Worm (Caenorhabditis elegans) whole organism, late embryonic: ENCODE results near the gene eol-1.

ENCODE experiments used
- K02D7.2 ChIP-seq: sonication (generic microtip); optimal IDR thresholded peaks from 2 replicates; lab custom pipeline; 2017; ENCODE audit warnings: mild to moderate bottlenecking, missing genetic modification characterization, missing compliant biosample characterization
- K09A11.1 ChIP-seq: sonication (generic microtip); optimal IDR thresholded peaks from 2 replicates; lab custom pipeline; 2017; ENCODE audit warnings: antibody characterized with exemption, mild to moderate bottlenecking, missing genetic modification characterization, missing compliant biosample characterization; ENCODE audit not compliant: insufficient read depth
- T23F11.4 ChIP-seq: fragments of 200-800 bp; sonication (Bioruptor generic); optimal IDR thresholded peaks from 2 replicates; lab custom pipeline; 2018; ENCODE audit warnings: mild to moderate bottlenecking, missing genetic modification characterization, missing compliant biosample characterization
- ahr-1 ChIP-seq: sonication (generic microtip); optimal IDR thresholded peaks from 2 replicates; lab custom pipeline; 2016; ENCODE audit warnings: missing genetic modification characterization, missing compliant biosample characterization
- ama-1 ChIP-seq: fragments of 150-350 bp; optimal IDR thresholded peaks from 2 replicates; lab custom pipeline; 2014
- ceh-14 ChIP-seq: sonication (generic microtip); optimal IDR thresholded peaks from 2 replicates; lab custom pipeline; 2016; ENCODE audit warnings: missing genotype, missing genetic modification characterization, missing compliant biosample characterization
- ceh-19 ChIP-seq: fragments of 200-800 bp; sonication (Bioruptor generic); optimal IDR thresholded peaks from 2 replicates; lab custom pipeline; 2018; ENCODE audit warnings: mild to moderate bottlenecking, missing genetic modification characterization, missing compliant biosample characterization
- ceh-2 ChIP-seq: sonication (generic microtip); optimal IDR thresholded peaks from 2 replicates; lab custom pipeline; 2016; ENCODE audit warnings: missing genotype, missing genetic modification characterization, missing compliant biosample characterization
- ceh-24 ChIP-seq: sonication (generic microtip); optimal IDR thresholded peaks from 2 replicates; lab custom pipeline; 2016; ENCODE audit warnings: mild to moderate bottlenecking, missing genetic modification characterization, missing compliant biosample characterization
- ceh-34 ChIP-seq: sonication (generic microtip); optimal IDR thresholded peaks from 2 replicates; lab custom pipeline; 2016; ENCODE audit warnings: mild to moderate bottlenecking, missing genetic modification characterization, missing compliant biosample characterization
- che-1 ChIP-seq: sonication (generic microtip); optimal IDR thresholded peaks from 2 replicates; lab custom pipeline; 2016; ENCODE audit warnings: mild to moderate bottlenecking, missing genetic modification characterization, missing compliant biosample characterization
- dve-1 ChIP-seq: sonication (generic microtip); optimal IDR thresholded peaks from 2 replicates; lab custom pipeline; 2017; ENCODE audit warnings: antibody characterized with exemption, mild to moderate bottlenecking, missing genetic modification characterization, missing compliant biosample characterization
- elt-2 ChIP-seq: sonication (generic microtip); optimal IDR thresholded peaks from 2 replicates; lab custom pipeline; 2016; ENCODE audit warnings: missing genetic modification reagents, missing genetic modification characterization, missing compliant biosample characterization
- elt-4 ChIP-seq: sonication (generic microtip); optimal IDR thresholded peaks from 2 replicates; lab custom pipeline; 2016; ENCODE audit warnings: missing genetic modification characterization, missing compliant biosample characterization
- eyg-1 ChIP-seq: sonication (generic microtip); optimal IDR thresholded peaks from 2 replicates; lab custom pipeline; 2016; ENCODE audit warnings: missing genotype, missing genetic modification characterization, missing compliant biosample characterization
- fkh-10 ChIP-seq: fragments of 150-350 bp; optimal IDR thresholded peaks from 2 replicates; lab custom pipeline; 2014; ENCODE audit warnings: missing biosample characterization, missing genetic modification reagents, missing genetic modification characterization
- fkh-6 ChIP-seq: sonication (generic microtip); optimal IDR thresholded peaks from 2 replicates; lab custom pipeline; 2016; ENCODE audit warnings: missing genetic modification characterization, missing compliant biosample characterization
- hlh-30 ChIP-seq: sonication (generic microtip); optimal IDR thresholded peaks from 2 replicates; lab custom pipeline; 2017; ENCODE audit warnings: antibody characterized with exemption, missing genetic modification characterization, missing compliant biosample characterization; ENCODE audit not compliant: insufficient read depth
- hlh-6 ChIP-seq: sonication (generic microtip); optimal IDR thresholded peaks from 2 replicates; lab custom pipeline; 2016; ENCODE audit warnings: missing genotype, missing genetic modification characterization, missing compliant biosample characterization
- lim-6 ChIP-seq: sonication (generic microtip); optimal IDR thresholded peaks from 2 replicates; lab custom pipeline; 2016; ENCODE audit warnings: missing genetic modification characterization, missing compliant biosample characterization
- madf-2 ChIP-seq: sonication (generic microtip); optimal IDR thresholded peaks from 2 replicates; lab custom pipeline; 2017; ENCODE audit warnings: missing genetic modification characterization, missing compliant biosample characterization
- nfya-1 ChIP-seq: sonication (generic microtip); optimal IDR thresholded peaks from 2 replicates; lab custom pipeline; 2017; ENCODE audit warnings: missing genetic modification characterization, mild to moderate bottlenecking, missing compliant biosample characterization, antibody characterized with exemption, moderate library complexity
- nhr-11 ChIP-seq: fragments of 150-350 bp; optimal IDR thresholded peaks from 2 replicates; lab custom pipeline; 2014; ENCODE audit warnings: missing biosample characterization, missing genetic modification characterization
- nhr-232 ChIP-seq: sonication (generic microtip); optimal IDR thresholded peaks from 2 replicates; lab custom pipeline; 2016; ENCODE audit warnings: missing genetic modification characterization, missing compliant biosample characterization
- npax-4 ChIP-seq: sonication (generic microtip); optimal IDR thresholded peaks from 2 replicates; lab custom pipeline; 2016; ENCODE audit warnings: missing genetic modification characterization, missing compliant biosample characterization
- pat-9 ChIP-seq: fragments of 200-800 bp; sonication (Bioruptor generic); optimal IDR thresholded peaks from 2 replicates; lab custom pipeline; 2018; ENCODE audit warnings: mild to moderate bottlenecking, missing genetic modification characterization, moderate library complexity, missing compliant biosample characterization
- pha-2 ChIP-seq: sonication (generic microtip); optimal IDR thresholded peaks from 2 replicates; lab custom pipeline; 2017; ENCODE audit warnings: mild to moderate bottlenecking, missing genetic modification characterization, missing compliant biosample characterization
- pha-4 ChIP-seq: fragments of 150-350 bp; optimal IDR thresholded peaks from 2 replicates; lab custom pipeline; 2018; ENCODE audit warnings: missing biosample characterization, missing genetic modification reagents, missing genetic modification characterization
- pqm-1 ChIP-seq: sonication (generic microtip); optimal IDR thresholded peaks from 2 replicates; lab custom pipeline; 2016; ENCODE audit warnings: missing genetic modification characterization, missing compliant biosample characterization
- ref-2 ChIP-seq: sonication (generic microtip); optimal IDR thresholded peaks from 2 replicates; lab custom pipeline; 2016; ENCODE audit warnings: missing genetic modification characterization, missing compliant biosample characterization
- sdc-2 ChIP-seq: sonication (generic microtip); optimal IDR thresholded peaks from 2 replicates; lab custom pipeline; 2016; ENCODE audit warnings: missing genotype, missing genetic modification characterization, missing compliant biosample characterization
- sox-4 ChIP-seq: sonication (generic microtip); optimal IDR thresholded peaks from 2 replicates; lab custom pipeline; 2017; ENCODE audit warnings: mild to moderate bottlenecking, missing genetic modification characterization, inconsistent platforms, missing compliant biosample characterization
- syd-9 ChIP-seq: sonication (generic microtip); optimal IDR thresholded peaks from 2 replicates; lab custom pipeline; 2016; ENCODE audit warnings: mild to moderate bottlenecking, missing genetic modification characterization, moderate library complexity, missing compliant biosample characterization
- tbx-2 ChIP-seq: sonication (generic microtip); optimal IDR thresholded peaks from 2 replicates; lab custom pipeline; 2016; ENCODE audit warnings: missing genetic modification characterization, missing compliant biosample characterization
- tbx-7 ChIP-seq: sonication (generic microtip); optimal IDR thresholded peaks from 2 replicates; lab custom pipeline; 2016; ENCODE audit warnings: missing genotype, missing genetic modification characterization, missing compliant biosample characterization
- unc-3 ChIP-seq, 2 experiments: fragments of 200-800 bp in 1 of 2; sonication (Bioruptor generic) in 1 of 2; sonication (generic microtip) in 1 of 2; conservative IDR thresholded peaks in 1 of 2; optimal IDR thresholded peaks in 1 of 2; 2 replicates each; pipeline versions ENCODE4 v1.3.6 to Lab custom; 2016 to 2022; ENCODE audit warnings: missing compliant biosample characterization in 2 of 2, missing genetic modification characterization in 2 of 2, missing genetic modification reagents in 1 of 2
- unc-42 ChIP-seq: sonication (generic microtip); optimal IDR thresholded peaks from 2 replicates; lab custom pipeline; 2016; ENCODE audit warnings: missing genotype, missing genetic modification characterization, missing compliant biosample characterization
- unc-55 ChIP-seq: sonication (generic microtip); optimal IDR thresholded peaks from 2 replicates; lab custom pipeline; 2017; ENCODE audit warnings: missing biosample characterization, missing genetic modification reagents, missing genetic modification characterization
- zip-5 ChIP-seq: sonication (generic microtip); optimal IDR thresholded peaks from 2 replicates; lab custom pipeline; 2016; ENCODE audit warnings: missing genetic modification characterization, missing compliant biosample characterization

The eol-1 gene

ce11 chrV:13936052-13936451 is 44.7 kb downstream of the eol-1 start:
- TF ChIP-seq ceh-24 (tag; lab: Kevin White, UChicago) (no peak), syd-9 (tag; lab: Kevin White, UChicago) (no peak), dve-1 (tag; lab: Kevin White, UChicago) (no peak)

- no peak for TF ChIP-seq pha-2
- no peak for TF ChIP-seq ceh-2 (tag; lab: Kevin White, UChicago)
- TF ChIP-seq hlh-30 (tag; lab: Kevin White, UChicago) = no peak
- no peak for TF ChIP-seq nhr-232 (tag; lab: Kevin White, UChicago)
- TF ChIP-seq ama-1 = no peak
- no peak for TF ChIP-seq fkh-6 (tag; lab: Kevin White, UChicago)
- no peak for TF ChIP-seq hlh-6 (tag; lab: Kevin White, UChicago)
- TF ChIP-seq ceh-14 = no peak
- TF ChIP-seq npax-4 (tag; lab: Kevin White, UChicago) = no peak
- no peak for TF ChIP-seq pat-9 (tag; lab: Kevin White, UChicago)
These were observed 45.3 kb downstream of the eol-1 start for ce11 chrV:13935423-13935822.

ce11 chrV:13934545-13934944 is 46.2 kb downstream of the eol-1 start, which contains the start of gene R10D12.1:
R10D12.1 (minus strand) TSS chrV:13934645.
- TF ChIP-seq ahr-1 = no peak
- TF ChIP-seq elt-2 (tag; lab: Kevin White, UChicago) = no peak
- TF ChIP-seq unc-42 (tag; lab: Kevin White, UChicago) = no peak
- no peak for TF ChIP-seq pha-4
- no peak for TF ChIP-seq T23F11.4 (GFP tag; lab: Kevin White, UChicago)
- TF ChIP-seq unc-55 (GFP tag; lab: Kevin White, UChicago) = no peak
- no peak for TF ChIP-seq hlh-30 (tag; lab: Kevin White, UChicago)
- no peak for TF ChIP-seq sdc-2 (tag; lab: Kevin White, UChicago)
- no peak for TF ChIP-seq zip-5
- TF ChIP-seq K09A11.1 = no peak
- no peak for TF ChIP-seq npax-4 (tag; lab: Kevin White, UChicago)
- no peak for TF ChIP-seq sox-4 (tag; lab: Kevin White, UChicago)
- TF ChIP-seq eyg-1 (tag; lab: Kevin White, UChicago) = no peak
- no peak for TF ChIP-seq K02D7.2 (tag; lab: Kevin White, UChicago)
- no peak for TF ChIP-seq ceh-19 (GFP tag; lab: Kevin White, UChicago)
- no peak for TF ChIP-seq nhr-11 (tag; lab: Kevin White, UChicago)
- no peak for TF ChIP-seq nfya-1 (tag; lab: Kevin White, UChicago)

- TF ChIP-seq tbx-2 (tag; lab: Kevin White, UChicago) (no peak), dve-1 (tag; lab: Kevin White, UChicago) (no peak), ceh-2 (tag; lab: Kevin White, UChicago) (no peak), lim-6 (tag; lab: Kevin White, UChicago) (no peak), ceh-34 (tag; lab: Kevin White, UChicago) (no peak), zip-5 (no peak), fkh-10 (GFP tag; lab: Kevin White, UChicago) (no peak), pqm-1 (tag; lab: Kevin White, UChicago) (no peak), unc-3 (GFP tag; conservative IDR thresholded peaks at IDR 0.05; lab: Robert Waterston, UW) (no peak), unc-3 (tag; optimal IDR thresholded peaks at IDR 0.05; lab: Kevin White, UChicago) (no peak), madf-2 (no peak), K02D7.2 (tag; lab: Kevin White, UChicago) (no peak), che-1 (tag; lab: Kevin White, UChicago) (no peak), tbx-7 (no peak), ceh-24 (tag; lab: Kevin White, UChicago) (no peak), K09A11.1 (no peak), elt-4 (tag; lab: Kevin White, UChicago) (no peak), eyg-1 (tag; lab: Kevin White, UChicago) (no peak), ref-2 (no peak)
- TF ChIP-seq, all 69 proteins: peak for 0
These were observed 48.8 kb downstream of the eol-1 start for ce11 chrV:13931952-13932351.
